Worm (Caenorhabditis elegans) whole organism, young adult: ENCODE results near the gene srh-293.

Experiments
- B0336.3 ChIP-seq: fragments of 200-800 bp; sonication (Bioruptor generic); IDR thresholded peaks from 2 replicates; pipeline ENCODE4 v1.3.6; 2022; ENCODE audit warnings: missing genetic modification characterization, missing compliant biosample characterization
- egl-44 ChIP-seq: fragments of 200-800 bp; sonication (Bioruptor generic); IDR thresholded peaks from 2 replicates; pipeline ENCODE4 v1.3.6; 2022; ENCODE audit warnings: missing genetic modification reagents, missing genetic modification characterization, missing compliant biosample characterization
- lsl-1 ChIP-seq: fragments of 200-800 bp; sonication (Bioruptor generic); optimal IDR thresholded peaks from 2 replicates; lab custom pipeline; 2018; ENCODE audit warnings: mild to moderate bottlenecking, missing genetic modification characterization, moderate library complexity, missing compliant biosample characterization
- pha-4 ChIP-seq: fragments of 150-350 bp; sonication (generic microtip); optimal IDR thresholded peaks from 2 replicates; lab custom pipeline; 2014; ENCODE audit warnings: missing biosample characterization, missing genetic modification reagents, missing genetic modification characterization
- sptf-2 ChIP-seq: fragments of 200-800 bp; sonication (Bioruptor generic); optimal IDR thresholded peaks from 2 replicates; lab custom pipeline; 2018; ENCODE audit warnings: mild to moderate bottlenecking, missing genetic modification characterization, missing compliant biosample characterization

ce11 chrV:15890115-15890514 is 24.2 kb downstream of the srh-293 start:
- no peak for TF ChIP-seq B0336.3 (GFP tag; lab: Robert Waterston, UW)
- TF ChIP-seq pha-4 (tag; lab: Kevin White, UChicago) = no peak
- TF ChIP-seq lsl-1 (GFP tag; lab: Kevin White, UChicago) = no peak
- TF ChIP-seq egl-44 = no peak
- TF ChIP-seq sptf-2 = no peak
